Worm (Caenorhabditis elegans) whole organism, young adult: ENCODE measurements around the gene F13E9.5.

Experiments used
- B0336.3 ChIP-seq: fragments of 200-800 bp; sonication (Bioruptor generic); IDR thresholded peaks from 2 replicates; pipeline ENCODE4 v1.3.6; 2022; ENCODE audit warnings: missing genetic modification characterization, missing compliant biosample characterization
- F10E7.11 ChIP-seq: sonication (generic microtip); optimal IDR thresholded peaks from 2 replicates; lab custom pipeline; 2017; ENCODE audit warnings: mild to moderate bottlenecking, missing genetic modification characterization, moderate library complexity, missing compliant biosample characterization
- F23B12.7 ChIP-seq: sonication (generic microtip); optimal IDR thresholded peaks from 2 replicates; lab custom pipeline; 2017; ENCODE audit warnings: missing genetic modification characterization, mild to moderate bottlenecking, missing compliant biosample characterization, antibody characterized with exemption, moderate library complexity; ENCODE audit not compliant: insufficient read depth
- F33H1.4 ChIP-seq: fragments of 200-800 bp; sonication (Bioruptor generic); IDR thresholded peaks from 2 replicates; pipeline ENCODE4 v1.3.6; 2022; ENCODE audit warnings: missing genetic modification reagents, missing genetic modification characterization, missing compliant biosample characterization
- F49E8.2 ChIP-seq: sonication (generic microtip); optimal IDR thresholded peaks from 3 replicates; lab custom pipeline; 2017; ENCODE audit warnings: missing genetic modification characterization, mild to moderate bottlenecking, missing compliant biosample characterization, antibody characterized with exemption, moderate library complexity; ENCODE audit not compliant: insufficient read depth
- F55B11.4 ChIP-seq: sonication (generic microtip); optimal IDR thresholded peaks from 2 replicates; lab custom pipeline; 2016; ENCODE audit warnings: missing compliant biosample characterization, missing genetic modification characterization, borderline replicate concordance; ENCODE audit not compliant: insufficient read depth
- Y53F4B.3 ChIP-seq: fragments of 200-800 bp; sonication (Bioruptor generic); IDR thresholded peaks from 2 replicates; pipeline ENCODE4 v1.3.6; 2022; ENCODE audit warnings: missing genetic modification reagents, missing genetic modification characterization, missing compliant biosample characterization
- Y53G8AR.9 ChIP-seq: fragments of 200-800 bp; sonication (Bioruptor generic); conservative IDR thresholded peaks from 2 replicates; pipeline ENCODE4 v1.3.6; 2022; ENCODE audit warnings: missing genetic modification reagents, missing genetic modification characterization, missing compliant biosample characterization
- Y95B8A.8 ChIP-seq: fragments of 200-800 bp; sonication (Bioruptor generic); IDR thresholded peaks from 2 replicates; pipeline ENCODE4 v1.3.6; 2022; ENCODE audit warnings: missing genetic modification reagents, missing genetic modification characterization, missing compliant biosample characterization
- ZK185.1 ChIP-seq: sonication (generic microtip); optimal IDR thresholded peaks from 2 replicates; lab custom pipeline; 2016; ENCODE audit warnings: mild to moderate bottlenecking, missing genetic modification characterization, missing compliant biosample characterization; ENCODE audit not compliant: poor library complexity, severe bottlenecking
- aptf-2 ChIP-seq: fragments of 200-800 bp; sonication (Bioruptor generic); conservative IDR thresholded peaks from 2 replicates; pipeline ENCODE4 v1.3.6; 2022; ENCODE audit warnings: missing genetic modification reagents, missing genetic modification characterization, missing compliant biosample characterization
- atf-7 ChIP-seq: sonication (generic microtip); optimal IDR thresholded peaks from 2 replicates; lab custom pipeline; 2017; ENCODE audit warnings: mild to moderate bottlenecking, missing genetic modification characterization, missing compliant biosample characterization
- bed-1 ChIP-seq: fragments of 200-800 bp; sonication (Bioruptor generic); IDR thresholded peaks from 2 replicates; pipeline ENCODE4 v1.3.6; 2022; ENCODE audit warnings: missing genetic modification reagents, missing genetic modification characterization, missing compliant biosample characterization
- ceh-79 ChIP-seq: sonication (generic microtip); optimal IDR thresholded peaks from 2 replicates; lab custom pipeline; 2017; ENCODE audit warnings: mild to moderate bottlenecking, missing genetic modification characterization, missing compliant biosample characterization
- die-1 ChIP-seq: sonication (generic microtip); optimal IDR thresholded peaks from 2 replicates; lab custom pipeline; 2016; ENCODE audit warnings: missing genotype, mild to moderate bottlenecking, missing genetic modification characterization, missing compliant biosample characterization
- egrh-3 ChIP-seq: fragments of 200-800 bp; sonication (Bioruptor generic); IDR thresholded peaks from 2 replicates; pipeline ENCODE4 v1.3.6; 2022; ENCODE audit warnings: missing genetic modification reagents, missing genetic modification characterization, missing compliant biosample characterization
- ekl-4 ChIP-seq: fragments of 200-800 bp; sonication (Bioruptor generic); IDR thresholded peaks from 2 replicates; pipeline ENCODE4 v1.3.6; 2022; ENCODE audit warnings: missing genetic modification reagents, missing genetic modification characterization, missing compliant biosample characterization
- hrde-1 ChIP-seq: sonication (generic microtip); optimal IDR thresholded peaks from 2 replicates; lab custom pipeline; 2016; ENCODE audit warnings: missing genetic modification characterization, mild to moderate bottlenecking, missing compliant biosample characterization, moderate library complexity, missing genotype, missing genetic modification reagents, borderline replicate concordance
- lag-1 ChIP-seq: fragments of 200-800 bp; sonication (Bioruptor generic); IDR thresholded peaks from 2 replicates; pipeline ENCODE4 v1.3.6; 2022; ENCODE audit warnings: missing genetic modification reagents, missing genetic modification characterization, missing compliant biosample characterization
- let-607 ChIP-seq, 2 experiments: fragments of 200-800 bp in 1 of 2; sonication (Bioruptor generic) in 1 of 2; sonication (generic microtip) in 1 of 2; optimal IDR thresholded peaks; 2 replicates each; lab custom pipeline; 2016 to 2018; ENCODE audit warnings: mild to moderate bottlenecking in 2 of 2, missing compliant biosample characterization in 2 of 2, missing genetic modification characterization in 2 of 2, moderate library complexity in 2 of 2, missing genotype in 1 of 2
- lin-40 ChIP-seq: sonication (generic microtip); optimal IDR thresholded peaks from 2 replicates; lab custom pipeline; 2016; ENCODE audit warnings: missing genetic modification characterization, mild to moderate bottlenecking, missing compliant biosample characterization, missing genotype, missing genetic modification reagents
- lsl-1 ChIP-seq: fragments of 200-800 bp; sonication (Bioruptor generic); optimal IDR thresholded peaks from 2 replicates; lab custom pipeline; 2018; ENCODE audit warnings: mild to moderate bottlenecking, missing genetic modification characterization, moderate library complexity, missing compliant biosample characterization
- lsy-27 ChIP-seq: sonication (generic microtip); optimal IDR thresholded peaks from 2 replicates; lab custom pipeline; 2017; ENCODE audit warnings: missing genetic modification characterization, mild to moderate bottlenecking, missing compliant biosample characterization, antibody characterized with exemption, missing genotype, borderline replicate concordance; ENCODE audit not compliant: insufficient read depth
- mel-28 ChIP-seq: sonication (generic microtip); optimal IDR thresholded peaks from 2 replicates; lab custom pipeline; 2016; ENCODE audit warnings: borderline replicate concordance, mild to moderate bottlenecking, missing genetic modification characterization, missing compliant biosample characterization
- nfya-2 ChIP-seq: fragments of 200-800 bp; sonication (Bioruptor generic); IDR thresholded peaks from 2 replicates; pipeline ENCODE4 v1.3.6; 2022; ENCODE audit warnings: missing genetic modification reagents, missing genetic modification characterization, missing compliant biosample characterization
- nhr-80 ChIP-seq: sonication (generic microtip); optimal IDR thresholded peaks from 2 replicates; lab custom pipeline; 2016; ENCODE audit warnings: missing genetic modification characterization, missing compliant biosample characterization
- rcor-1 ChIP-seq: fragments of 200-800 bp; sonication (Bioruptor generic); IDR thresholded peaks from 2 replicates; pipeline ENCODE4 v1.3.6; 2022; ENCODE audit warnings: missing genetic modification reagents, missing genetic modification characterization, missing compliant biosample characterization
- rec-8 ChIP-seq, 2 experiments: sonication (generic microtip); optimal IDR thresholded peaks; 2 replicates each; lab custom pipeline; 2016; ENCODE audit warnings: mild to moderate bottlenecking in 2 of 2, missing genetic modification characterization in 2 of 2, missing genetic modification reagents in 2 of 2, missing genotype in 2 of 2, missing biosample characterization in 1 of 2, missing compliant biosample characterization in 1 of 2, moderate library complexity in 1 of 2
- sdz-38 ChIP-seq: sonication (generic microtip); optimal IDR thresholded peaks from 2 replicates; lab custom pipeline; 2016; ENCODE audit warnings: missing genotype, missing genetic modification characterization, missing compliant biosample characterization
- snpc-1.3 ChIP-seq: sonication (generic microtip); optimal IDR thresholded peaks from 2 replicates; lab custom pipeline; 2017; ENCODE audit warnings: missing genetic modification characterization, mild to moderate bottlenecking, missing compliant biosample characterization, antibody characterized with exemption, moderate library complexity, missing genotype, missing genetic modification reagents; ENCODE audit not compliant: insufficient read depth
- snpc-3.4 ChIP-seq: sonication (generic microtip); optimal IDR thresholded peaks from 2 replicates; lab custom pipeline; 2017; ENCODE audit warnings: missing genetic modification characterization, mild to moderate bottlenecking, missing compliant biosample characterization, antibody characterized with exemption, moderate library complexity, missing genotype, missing genetic modification reagents
- somi-1 ChIP-seq: fragments of 200-800 bp; sonication (Bioruptor generic); optimal IDR thresholded peaks from 2 replicates; lab custom pipeline; 2018; ENCODE audit warnings: mild to moderate bottlenecking, missing genetic modification characterization, missing compliant biosample characterization
- tbp1 ChIP-seq: fragments of 200-800 bp; sonication (Bioruptor generic); optimal IDR thresholded peaks from 2 replicates; lab custom pipeline; 2018; ENCODE audit warnings: mild to moderate bottlenecking, missing genetic modification characterization, missing compliant biosample characterization
- xnd-1 ChIP-seq: sonication (generic microtip); optimal IDR thresholded peaks from 2 replicates; lab custom pipeline; 2016; ENCODE audit warnings: missing genotype, missing genetic modification reagents, missing genetic modification characterization, missing compliant biosample characterization
- zfh-2 ChIP-seq: fragments of 200-800 bp; sonication (Bioruptor generic); conservative IDR thresholded peaks from 2 replicates; pipeline ENCODE4 v1.3.6; 2022; ENCODE audit warnings: missing genetic modification reagents, missing genetic modification characterization, missing compliant biosample characterization
- zim-3 ChIP-seq: sonication (generic microtip); optimal IDR thresholded peaks from 2 replicates; lab custom pipeline; 2017; ENCODE audit warnings: mild to moderate bottlenecking, missing genetic modification characterization, moderate library complexity, missing compliant biosample characterization

Gene F13E9.5

DNA sequence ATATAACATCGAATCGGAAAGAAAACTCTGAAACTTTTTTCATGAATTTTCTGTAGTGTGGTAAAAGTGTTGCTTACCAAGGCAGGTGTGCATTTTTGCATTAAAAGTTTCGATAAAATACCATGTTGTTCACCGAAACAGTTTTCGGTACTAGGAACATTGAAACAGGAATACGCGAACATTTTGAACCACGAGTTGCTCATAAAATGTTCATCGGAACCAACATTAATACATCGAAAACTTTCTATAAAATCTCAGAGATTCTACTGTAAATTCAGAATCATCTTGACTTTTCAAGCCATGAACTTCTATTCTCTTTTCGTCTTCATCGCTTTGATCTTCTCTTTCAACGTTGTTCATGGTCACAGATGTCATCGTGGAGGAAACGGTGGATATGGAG is 3.9 kb downstream of the F13E9.5 start, which contains the start of gene fipr-15:
fipr-15 (plus strand) TSS at position 301 of the 400 bp plus-strand sequence.
- no peak for TF ChIP-seq F33H1.4 (GFP tag; lab: Robert Waterston, UW)
- no peak for TF ChIP-seq F23B12.7 (tag; lab: Kevin White, UChicago)
- no peak for TF ChIP-seq hrde-1 (tag; lab: Kevin White, UChicago)
- no peak for TF ChIP-seq egrh-3 (GFP tag; lab: Robert Waterston, UW)
- TF ChIP-seq die-1 = no peak
- no peak for TF ChIP-seq mel-28 (tag; lab: Kevin White, UChicago)
- no peak for TF ChIP-seq tbp1 (GFP tag; lab: Kevin White, UChicago)
- no peak for TF ChIP-seq zim-3

DNA sequence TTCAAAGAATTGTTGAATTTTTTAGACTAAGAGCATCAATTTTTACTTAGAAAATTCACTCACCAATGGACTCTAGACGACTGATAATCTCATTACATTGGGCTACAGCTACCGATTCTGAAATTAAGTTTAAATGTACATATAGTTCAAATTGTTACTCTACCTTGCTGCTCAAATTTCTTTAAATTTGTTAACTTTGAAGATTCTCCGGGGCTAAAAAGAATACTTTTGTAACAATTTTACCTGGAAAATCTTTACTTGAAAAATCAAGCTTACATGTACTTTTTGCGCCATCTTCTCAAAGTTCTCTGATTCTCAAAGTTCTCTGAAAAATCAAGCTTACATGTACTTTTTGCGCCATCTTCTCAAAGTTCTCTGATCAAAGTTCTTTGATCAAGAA is 4.6 kb downstream of the F13E9.5 start, which contains the start of gene sdz-13:
sdz-13 (minus strand) TSS at position 101 of the 400 bp plus-strand sequence.
- TF ChIP-seq nhr-80 (tag; lab: Kevin White, UChicago) = no peak
- no peak for TF ChIP-seq tbp1 (GFP tag; lab: Kevin White, UChicago)
- TF ChIP-seq rec-8 (tag; optimal IDR thresholded peaks at IDR 0.05; lab: Kevin White, UChicago) = no peak
- no peak for TF ChIP-seq ZK185.1
- TF ChIP-seq lin-40 (tag; lab: Kevin White, UChicago) = no peak
- TF ChIP-seq Y53G8AR.9 = no peak
- TF ChIP-seq snpc-3.4 (tag; lab: Kevin White, UChicago) = no peak
- no peak for TF ChIP-seq F10E7.11 (tag; lab: Kevin White, UChicago)
- TF ChIP-seq aptf-2 = no peak
- TF ChIP-seq atf-7 (tag; lab: Kevin White, UChicago) = no peak
- no peak for TF ChIP-seq zfh-2 (GFP tag; lab: Robert Waterston, UW)
- TF ChIP-seq bed-1 (GFP tag; lab: Robert Waterston, UW) = no peak
- TF ChIP-seq, all 124 proteins: peak for 0

DNA sequence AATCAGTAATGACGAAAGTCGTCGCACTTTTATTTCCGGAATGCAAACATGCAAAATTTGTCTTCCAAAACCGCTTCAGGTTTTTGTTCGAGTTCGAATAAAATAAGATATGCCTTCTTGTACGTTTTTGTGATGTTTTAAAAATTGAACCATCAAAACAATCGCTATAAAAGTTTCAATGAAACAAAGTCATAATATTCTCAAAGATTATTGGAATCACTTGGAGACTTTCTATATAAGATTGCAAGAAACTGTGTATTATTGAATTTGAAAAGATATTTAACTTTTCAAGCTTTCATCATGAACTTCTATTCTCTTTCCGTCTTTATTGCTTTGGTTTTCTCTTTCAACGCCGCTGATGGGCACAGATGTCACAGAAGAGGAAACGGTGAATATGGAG is 7.3 kb downstream of the F13E9.5 start, which contains the start of gene fipr-14:
fipr-14 (plus strand) TSS at position 301 of the 400 bp plus-strand sequence.
- TF ChIP-seq lag-1 (no peak), F33H1.4 (GFP tag; lab: Robert Waterston, UW) (no peak), B0336.3 (GFP tag; lab: Robert Waterston, UW) (no peak), snpc-1.3 (tag; lab: Kevin White, UChicago) (no peak), sdz-38 (tag; lab: Kevin White, UChicago) (no peak), xnd-1 (no peak), atf-7 (tag; lab: Kevin White, UChicago) (no peak)
- TF ChIP-seq, all 124 proteins: peak for 0

DNA sequence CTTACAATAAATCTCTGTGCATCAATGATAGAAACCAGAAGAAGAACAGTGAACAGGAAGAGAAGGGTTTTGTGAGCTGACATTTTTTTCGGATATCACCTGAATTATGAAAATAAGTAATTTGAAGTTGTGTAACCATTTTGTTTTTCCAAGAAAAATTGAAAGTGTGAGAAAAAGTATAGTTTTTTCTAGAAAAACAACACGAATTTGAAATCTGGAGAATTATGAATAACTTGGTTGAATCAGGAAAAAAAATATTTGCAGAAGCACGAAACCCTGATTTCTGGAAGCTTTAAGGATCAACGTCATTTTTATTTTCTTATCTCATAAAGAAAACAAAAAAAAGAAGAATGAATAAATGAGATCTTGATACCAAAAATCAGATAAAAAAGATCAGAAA is 9.6 kb downstream of the F13E9.5 start, which contains the start of gene F13E9.12:
F13E9.12 (minus strand) TSS at position 101 of the 400 bp plus-strand sequence.
- TF ChIP-seq Y53F4B.3 (GFP tag; lab: Robert Waterston, UW) = no peak
- TF ChIP-seq somi-1 (GFP tag; lab: Kevin White, UChicago) = no peak
- TF ChIP-seq lsy-27 (tag; lab: Kevin White, UChicago) = no peak
- TF ChIP-seq B0336.3 (GFP tag; lab: Robert Waterston, UW) = no peak
- no peak for TF ChIP-seq xnd-1
- TF ChIP-seq bed-1 (GFP tag; lab: Robert Waterston, UW) = no peak
- TF ChIP-seq F49E8.2 (tag; lab: Kevin White, UChicago) = no peak
- no peak for TF ChIP-seq hrde-1 (tag; lab: Kevin White, UChicago)
- no peak for TF ChIP-seq lag-1
- no peak for TF ChIP-seq rec-8 (tag; optimal IDR thresholded peaks at IDR 0.05; lab: Kevin White, UChicago)
- no peak for TF ChIP-seq ceh-79 (tag; lab: Kevin White, UChicago)
- TF ChIP-seq nfya-2 = no peak
- TF ChIP-seq Y95B8A.8 = no peak
- no peak for TF ChIP-seq ekl-4
- TF ChIP-seq lsl-1 (GFP tag; lab: Kevin White, UChicago) = no peak
- TF ChIP-seq rcor-1 (GFP tag; lab: Robert Waterston, UW) = no peak
- TF ChIP-seq let-607 (tag; optimal IDR thresholded peaks at IDR 0.05; lab: Kevin White, UChicago) = no peak
- no peak for TF ChIP-seq atf-7 (tag; lab: Kevin White, UChicago)
- TF ChIP-seq F55B11.4 (tag; lab: Kevin White, UChicago) = no peak
